ENCODE assay signal across 3 fruit fly cellular contexts in genomic region chr2L:5251150-5251549, dm6.
A peak's percentile ranks its signal among the peaks of the same experiment; 100 is the strongest.
TF ChIP-seq lines count a peak whose summit lies in the region.

No protein-coding gene starts in this region.

TF ChIP-seq in whole organism, adult, 20 proteins besides CTCF, POLR2A, EP300 and RAD21:
- TF ChIP-seq pad (GFP tag; optimal IDR thresholded peaks at IDR 0.05; lab: Kevin White, UChicago) = no peak
- TF ChIP-seq kay (GFP tag; lab: Kevin White, UChicago; ENCODE audit: borderline replicate concordance) = peak; percentile 25

TF ChIP-seq in whole organism, prepupa, 60 proteins besides CTCF, POLR2A, EP300 and RAD21:
- TF ChIP-seq OdsH (GFP tag; optimal IDR thresholded peaks at IDR 0.05; lab: Kevin White, UChicago) (peak; percentile 2), CG31627 (GFP tag; optimal IDR thresholded peaks at IDR 0.05; lab: Kevin White, UChicago) (peak; percentile 10), achi (GFP tag; optimal IDR thresholded peaks at IDR 0.05; lab: Kevin White, UChicago) (no peak), Sox14 (GFP tag; optimal IDR thresholded peaks at IDR 0.05; lab: Kevin White, UChicago) (peak; percentile 8), Hr39 (GFP tag; optimal IDR thresholded peaks at IDR 0.05; lab: Kevin White, UChicago) (peak; percentile 39), Eip75B (GFP tag; optimal IDR thresholded peaks at IDR 0.05; lab: Kevin White, UChicago) (no peak), CG7368 (GFP tag; optimal IDR thresholded peaks at IDR 0.05; lab: Kevin White, UChicago) (peak; percentile 15), cyc (GFP tag; optimal IDR thresholded peaks at IDR 0.05; lab: Kevin White, UChicago) (no peak), Sox102F (GFP tag; optimal IDR thresholded peaks at IDR 0.05; lab: Kevin White, UChicago) (peak; percentile 54), Eip78C (GFP tag; lab: Kevin White, UChicago) (peak; percentile 63), esn (GFP tag; optimal IDR thresholded peaks at IDR 0.05; lab: Kevin White, UChicago) (peak; percentile 28), dac (GFP tag; optimal IDR thresholded peaks at IDR 0.05; lab: Kevin White, UChicago) (no peak), Smox (GFP tag; optimal IDR thresholded peaks at IDR 0.05; lab: Kevin White, UChicago) (peak; percentile 9), vri (GFP tag; optimal IDR thresholded peaks at IDR 0.05; lab: Kevin White, UChicago) (peak; percentile 49), svp (GFP tag; lab: Kevin White, UChicago) (peak; percentile 67), CG10669 (GFP tag; optimal IDR thresholded peaks at IDR 0.05; lab: Kevin White, UChicago) (no peak), CG11294 (GFP tag; IDR thresholded peaks at IDR 0.05; lab: Robert Waterston, UW) (no peak), Met (GFP tag; optimal IDR thresholded peaks at IDR 0.05; lab: Kevin White, UChicago) (peak; percentile 12), fd85E (GFP tag; optimal IDR thresholded peaks at IDR 0.05; lab: Kevin White, UChicago) (no peak)
TF ChIP-seq in whole organism, prepupa: peak in this region for 12.

TF ChIP-seq in whole organism, pupa, 21 proteins besides CTCF, POLR2A, EP300 and RAD21:
- TF ChIP-seq gl (tag; optimal IDR thresholded peaks at IDR 0.05; lab: Kevin White, UChicago) (no peak), Pif1B (GFP tag; optimal IDR thresholded peaks at IDR 0.05; lab: Kevin White, UChicago) (peak; percentile 7)
